Fruit fly (Drosophila melanogaster) whole organism, adult: Measurements from ENCODE around the gene CG17350.

Experiments used
- CG11617 ChIP-seq: fragments of 200-800 bp; sonication (Bioruptor generic); optimal IDR thresholded peaks from 2 replicates; lab custom pipeline; 2017; ENCODE audit warnings: mild to moderate bottlenecking, missing biosample characterization, missing genetic modification reagents, missing genetic modification characterization
- CG12768 ChIP-seq: fragments of 200-800 bp; sonication (Bioruptor generic); optimal IDR thresholded peaks from 2 replicates; lab custom pipeline; 2017; ENCODE audit warnings: missing biosample characterization, missing genetic modification characterization, mild to moderate bottlenecking, moderate library complexity, missing genetic modification reagents
- CG14711 ChIP-seq: fragments of 200-800 bp; sonication (Bioruptor generic); optimal IDR thresholded peaks from 2 replicates; lab custom pipeline; 2018; ENCODE audit warnings: missing biosample characterization, mild to moderate bottlenecking, missing genetic modification characterization, moderate library complexity
- CG1620 ChIP-seq: fragments of 200-800 bp; sonication (Bioruptor generic); optimal IDR thresholded peaks from 2 replicates; lab custom pipeline; 2016; ENCODE audit warnings: missing biosample characterization, missing genetic modification characterization
- CG33017 ChIP-seq: fragments of 200-800 bp; sonication (Bioruptor generic); optimal IDR thresholded peaks from 2 replicates; lab custom pipeline; 2018; ENCODE audit warnings: missing biosample characterization, mild to moderate bottlenecking, missing genetic modification characterization, moderate library complexity
- CG5204 ChIP-seq: fragments of 200-800 bp; sonication (Bioruptor generic); optimal IDR thresholded peaks from 2 replicates; lab custom pipeline; 2016; ENCODE audit warnings: missing biosample characterization, missing genetic modification characterization
- CG7045 ChIP-seq: fragments of 200-800 bp; sonication (Bioruptor generic); optimal IDR thresholded peaks from 2 replicates; lab custom pipeline; 2017; ENCODE audit warnings: missing biosample characterization, mild to moderate bottlenecking, missing genetic modification characterization
- CG7101 ChIP-seq: fragments of 200-800 bp; sonication (Bioruptor generic); optimal IDR thresholded peaks from 2 replicates; lab custom pipeline; 2018; ENCODE audit warnings: missing biosample characterization, mild to moderate bottlenecking, missing genetic modification characterization, moderate library complexity
- Clk ChIP-seq: fragments of 200-800 bp; sonication (Bioruptor generic); optimal IDR thresholded peaks from 2 replicates; lab custom pipeline; 2017; ENCODE audit warnings: missing biosample characterization, missing genetic modification characterization
- Crg-1 ChIP-seq: fragments of 200-800 bp; sonication (Bioruptor generic); optimal IDR thresholded peaks from 2 replicates; lab custom pipeline; 2016; ENCODE audit warnings: missing biosample characterization, missing genetic modification characterization
- Hr96 ChIP-seq: fragments of 200-800 bp; sonication (Bioruptor generic); optimal IDR thresholded peaks from 2 replicates; lab custom pipeline; 2016; ENCODE audit warnings: missing biosample characterization, missing genetic modification characterization
- Mnt ChIP-seq: fragments of 200-800 bp; sonication (Bioruptor generic); optimal IDR thresholded peaks from 2 replicates; lab custom pipeline; 2016; ENCODE audit warnings: missing biosample characterization, mild to moderate bottlenecking, missing genetic modification characterization
- bab1 ChIP-seq: fragments of 200-800 bp; sonication (Bioruptor generic); optimal IDR thresholded peaks from 3 replicates; lab custom pipeline; 2019; ENCODE audit warnings: missing biosample characterization, mild to moderate bottlenecking, missing genetic modification characterization, moderate library complexity
- cic ChIP-seq: fragments of 200-800 bp; sonication (Bioruptor generic); optimal IDR thresholded peaks from 2 replicates; lab custom pipeline; 2017; ENCODE audit warnings: missing biosample characterization, mild to moderate bottlenecking, missing genetic modification characterization, moderate library complexity
- cnc ChIP-seq, 2 experiments: fragments of >200 bp; optimal IDR thresholded peaks; 2 replicates each; lab custom pipeline; 2017
- kay ChIP-seq: fragments of 200-800 bp; sonication (Bioruptor generic); peaks from one replicate; lab custom pipeline; 2016; ENCODE audit warnings: missing biosample characterization, missing genetic modification characterization, borderline replicate concordance
- ovo ChIP-seq: fragments of 200-800 bp; sonication (Bioruptor generic); optimal IDR thresholded peaks from 2 replicates; lab custom pipeline; 2016; ENCODE audit warnings: missing biosample characterization, missing genetic modification characterization
- pad ChIP-seq: fragments of 200-800 bp; sonication (Bioruptor generic); optimal IDR thresholded peaks from 3 replicates; lab custom pipeline; 2017; ENCODE audit warnings: missing biosample characterization, missing genetic modification characterization, mild to moderate bottlenecking, moderate library complexity, missing genetic modification reagents
- tj ChIP-seq: fragments of 200-800 bp; sonication (Bioruptor generic); optimal IDR thresholded peaks from 3 replicates; lab custom pipeline; 2017; ENCODE audit warnings: missing biosample characterization, mild to moderate bottlenecking, missing genetic modification characterization, moderate library complexity
- toe ChIP-seq: fragments of 200-800 bp; sonication (Bioruptor generic); optimal IDR thresholded peaks from 2 replicates; lab custom pipeline; 2016; ENCODE audit warnings: missing biosample characterization, missing genetic modification characterization

CG17350 gene

DNA sequence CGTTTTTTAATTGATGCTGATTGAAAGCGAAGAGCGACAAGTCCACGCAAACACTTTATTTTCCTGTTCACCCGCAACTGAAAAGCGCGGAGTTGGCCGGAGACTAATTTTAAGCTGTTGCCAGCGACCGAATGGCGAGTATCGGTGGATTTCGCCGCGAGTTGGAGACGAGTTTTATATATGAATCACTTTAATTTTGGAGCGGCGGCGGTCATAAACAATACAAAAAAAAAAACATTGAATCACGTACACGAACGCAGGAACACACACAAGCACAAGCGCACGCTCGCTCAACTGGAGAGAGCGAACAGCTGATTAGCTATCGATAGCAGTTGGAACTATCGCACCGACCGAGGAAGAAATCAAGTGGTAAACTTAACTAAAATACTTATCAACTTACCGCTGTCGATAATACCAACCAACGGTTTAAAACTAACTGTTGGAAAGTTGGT, 45.6 kb downstream of the CG17350 start, which contains the start of gene Pax:
Gene Pax, minus strand, starts transcription at position 267 of the 452 bp plus-strand sequence.
- TF ChIP-seq bab1 (GFP tag; lab: Kevin White, UChicago) (peak; percentile 33), CG5204 (GFP tag; lab: Kevin White, UChicago) (no peak), pad (GFP tag; lab: Kevin White, UChicago) (no peak), CG7045 (GFP tag; lab: Kevin White, UChicago) (no peak), cic (GFP tag; lab: Kevin White, UChicago) (peak; percentile 46), Hr96 (GFP tag; lab: Kevin White, UChicago) (no peak), CG1620 (GFP tag; lab: Kevin White, UChicago) (no peak), tj (GFP tag; lab: Kevin White, UChicago) (peak; percentile 75), Mnt (GFP tag; lab: Kevin White, UChicago) (peak; percentile 58), CG33017 (tag; lab: Kevin White, UChicago) (peak; percentile 13), CG12768 (GFP tag; lab: Kevin White, UChicago) (no peak), kay (GFP tag; lab: Kevin White, UChicago) (peak; percentile 90), CG7101 (tag; lab: Kevin White, UChicago) (no peak), cnc (optimal IDR thresholded peaks at IDR 0.05; lab: Kevin White, UChicago) (no peak), Clk (GFP tag; lab: Kevin White, UChicago) (no peak), CG11617 (GFP tag; lab: Kevin White, UChicago) (no peak), Crg-1 (GFP tag; lab: Kevin White, UChicago) (no peak), toe (GFP tag; lab: Kevin White, UChicago) (no peak), ovo (GFP tag; lab: Kevin White, UChicago) (no peak), CG14711 (tag; lab: Kevin White, UChicago) (no peak)

DNA sequence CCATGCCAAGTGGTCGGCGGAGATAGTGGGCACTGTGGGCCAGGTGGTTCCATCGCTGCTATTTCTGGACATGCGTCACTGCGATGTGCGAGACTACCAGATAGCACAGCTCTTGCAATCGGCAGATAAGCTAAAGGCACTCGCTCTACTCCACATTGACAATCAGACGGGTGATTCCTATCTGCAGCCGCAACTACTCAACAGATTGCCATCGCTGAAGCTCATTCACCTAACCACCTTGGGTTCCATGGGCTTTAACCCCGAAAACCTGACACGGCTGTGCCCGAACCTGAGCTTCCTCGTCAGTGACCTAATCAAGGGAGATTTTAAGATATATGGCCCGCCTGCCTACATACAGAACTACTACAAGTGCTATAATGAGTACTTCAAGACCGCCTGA, 49.0 kb downstream of the CG17350 start:
- peak; percentile 40 for TF ChIP-seq cic (GFP tag; lab: Kevin White, UChicago)
- TF ChIP-seq CG12768 (GFP tag; lab: Kevin White, UChicago), result no peak

DNA sequence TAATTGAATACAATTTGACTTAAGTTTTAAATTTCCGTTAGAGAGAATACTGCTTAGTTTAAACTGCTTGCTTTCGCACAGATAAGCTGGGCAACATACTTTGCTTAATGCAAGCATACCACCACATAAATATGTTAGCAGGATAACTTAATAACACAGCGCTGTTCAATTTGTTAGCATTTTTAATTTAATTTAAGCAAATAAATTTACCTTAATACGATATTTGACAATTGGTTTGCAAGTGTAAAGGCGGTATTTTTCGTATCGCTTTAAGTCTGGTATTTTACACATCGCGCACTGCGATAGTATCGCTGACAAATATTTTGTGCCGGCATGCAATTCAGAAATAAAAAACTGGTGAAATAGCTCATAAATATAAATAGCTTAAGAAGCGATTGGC, 49.6 kb downstream of the CG17350 start, which contains the start of gene RtcB:
Gene RtcB, plus strand, starts transcription at position 301 of the 400 bp plus-strand sequence.
- TF ChIP-seq toe (GFP tag; lab: Kevin White, UChicago) (no peak), tj (GFP tag; lab: Kevin White, UChicago) (peak; percentile 60), bab1 (GFP tag; lab: Kevin White, UChicago) (peak; percentile 0)

DNA sequence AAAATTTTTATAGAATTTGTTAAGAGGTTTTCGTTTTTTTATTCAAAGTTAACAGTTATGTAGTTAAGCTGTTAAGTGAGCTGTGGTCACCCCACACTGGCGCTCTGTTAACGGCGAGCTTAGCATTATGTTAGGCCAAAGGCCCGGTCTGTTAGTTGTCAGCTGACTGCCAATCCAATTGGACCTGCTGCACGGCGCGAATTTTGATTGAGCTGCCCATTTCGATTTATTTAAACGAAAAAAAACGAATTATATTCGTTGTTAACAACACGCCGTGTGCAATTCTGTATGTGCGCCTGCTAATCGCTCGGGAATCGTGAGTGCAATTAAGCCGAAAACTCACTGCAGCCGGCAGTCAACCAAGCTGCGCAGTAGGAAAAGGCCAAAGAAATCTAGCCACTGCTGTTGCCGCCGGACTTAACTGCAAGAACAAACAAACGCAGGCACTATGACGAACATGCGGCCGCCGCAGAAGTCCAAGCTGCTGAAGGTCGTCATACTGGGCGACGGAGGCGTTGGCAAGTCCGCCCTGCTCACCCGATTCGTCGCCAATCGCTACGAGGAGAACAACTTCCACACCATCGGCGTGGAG, 51.8 kb downstream of the CG17350 start, which contains the start of gene Rab9:
Gene Rab9, plus strand, starts transcription at position 151 of the 592 bp plus-strand sequence.
- peak; percentile 12 for TF ChIP-seq CG14711 (tag; lab: Kevin White, UChicago)
- TF ChIP-seq CG7101 (tag; lab: Kevin White, UChicago), result peak; percentile 26
- TF ChIP-seq CG7045 (GFP tag; lab: Kevin White, UChicago), result no peak
- peak; percentile 73 for TF ChIP-seq bab1 (GFP tag; lab: Kevin White, UChicago)
- peak; percentile 73 for TF ChIP-seq cic (GFP tag; lab: Kevin White, UChicago)
- TF ChIP-seq Mnt (GFP tag; lab: Kevin White, UChicago), result peak; percentile 66
- TF ChIP-seq cnc (optimal IDR thresholded peaks at IDR 0.05; lab: Kevin White, UChicago), result no peak
- peak; percentile 64 for TF ChIP-seq CG12768 (GFP tag; lab: Kevin White, UChicago)
- no peak for TF ChIP-seq pad (GFP tag; lab: Kevin White, UChicago)
- no peak for TF ChIP-seq Hr96 (GFP tag; lab: Kevin White, UChicago)
- TF ChIP-seq toe (GFP tag; lab: Kevin White, UChicago), result no peak
- peak; percentile 9 for TF ChIP-seq Crg-1 (GFP tag; lab: Kevin White, UChicago)
- peak; percentile 45 for TF ChIP-seq tj (GFP tag; lab: Kevin White, UChicago)
- TF ChIP-seq CG1620 (GFP tag; lab: Kevin White, UChicago), result no peak
- no peak for TF ChIP-seq ovo (GFP tag; lab: Kevin White, UChicago)
- TF ChIP-seq CG33017 (tag; lab: Kevin White, UChicago), result peak; percentile 46
